Worm (Caenorhabditis elegans) whole organism, young adult: ENCODE results near the gene F14F7.5.

Experiments
- C06A6.2 ChIP-seq: fragments of 200-800 bp; sonication (Bioruptor generic); conservative IDR thresholded peaks from 2 replicates; pipeline ENCODE4 v1.3.6; 2022; ENCODE audit warnings: missing genetic modification characterization, missing compliant biosample characterization
- F37B4.10 ChIP-seq: fragments of 200-800 bp; sonication (Bioruptor generic); IDR thresholded peaks from 2 replicates; pipeline ENCODE4 v1.3.6; 2022; ENCODE audit warnings: missing genetic modification characterization, missing compliant biosample characterization
- F55B11.4 ChIP-seq: sonication (generic microtip); optimal IDR thresholded peaks from 2 replicates; lab custom pipeline; 2016; ENCODE audit warnings: missing compliant biosample characterization, missing genetic modification characterization, borderline replicate concordance; ENCODE audit not compliant: insufficient read depth
- chd-7 ChIP-seq: sonication (generic microtip); optimal IDR thresholded peaks from 2 replicates; lab custom pipeline; 2016; ENCODE audit warnings: mild to moderate bottlenecking, missing genetic modification characterization, moderate library complexity, missing compliant biosample characterization
- lin-35 ChIP-seq, 3 experiments: fragments of 150-350 bp in 2 of 3; sonication (generic microtip) in 1 of 3; optimal IDR thresholded peaks; 2 replicates each; lab custom pipeline; 2014 to 2018; ENCODE audit warnings: missing biosample characterization in 3 of 3, missing genetic modification characterization in 3 of 3, missing genetic modification reagents in 3 of 3
- sdz-38 ChIP-seq: sonication (generic microtip); optimal IDR thresholded peaks from 2 replicates; lab custom pipeline; 2016; ENCODE audit warnings: missing genotype, missing genetic modification characterization, missing compliant biosample characterization
- snpc-4 ChIP-seq, 5 experiments: fragments of 150-350 bp in 1 of 5; sonication (generic microtip) in 4 of 5; optimal IDR thresholded peaks; 2 replicates each; lab custom pipeline; 2014 to 2018; ENCODE audit warnings: missing genetic modification characterization in 5 of 5, missing biosample characterization in 3 of 5, antibody characterized with exemption in 2 of 5, mild to moderate bottlenecking in 2 of 5, missing compliant biosample characterization in 2 of 5, missing genotype in 2 of 5, moderate library complexity in 2 of 5, missing genetic modification reagents in 1 of 5
- ztf-22 ChIP-seq: fragments of 200-800 bp; sonication (Bioruptor generic); optimal IDR thresholded peaks from 2 replicates; lab custom pipeline; 2018; ENCODE audit warnings: mild to moderate bottlenecking, missing genetic modification characterization, moderate library complexity, missing compliant biosample characterization

DNA sequence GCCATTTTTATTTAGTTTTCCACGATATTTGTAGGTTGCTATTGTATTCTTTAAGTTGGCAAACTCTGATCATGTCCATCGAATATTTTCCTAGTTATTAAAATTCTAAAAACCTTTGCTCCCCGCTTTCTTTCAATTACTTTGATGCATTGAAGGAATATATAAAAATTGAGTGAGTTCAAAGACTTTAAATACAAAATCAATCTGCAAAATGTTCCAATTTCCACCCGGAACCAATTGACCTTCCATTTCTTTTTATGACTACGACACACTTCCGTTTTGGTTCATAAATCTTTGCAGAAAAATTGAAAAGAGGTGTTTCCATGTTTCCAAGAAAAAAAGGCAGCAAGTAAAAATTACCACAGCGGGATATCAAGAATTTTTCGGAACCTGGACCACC is 7.9 kb downstream of the F14F7.5 start, which contains the start of gene F54F12.2:
- no peak for TF ChIP-seq C06A6.2 (GFP tag; lab: Robert Waterston, UW)
- no peak for TF ChIP-seq chd-7 (tag; lab: Kevin White, UChicago)
- TF ChIP-seq ztf-22 (GFP tag; lab: Kevin White, UChicago): no peak
- no peak for TF ChIP-seq F37B4.10 (GFP tag; lab: Robert Waterston, UW)
- TF ChIP-seq F55B11.4 (tag; lab: Kevin White, UChicago): no peak
- no peak for TF ChIP-seq snpc-4 (GFP tag; optimal IDR thresholded peaks at IDR 0.05; lab: Kevin White, UChicago)
- no peak for TF ChIP-seq snpc-4 (tag; optimal IDR thresholded peaks at IDR 0.05; lab: Kevin White, UChicago)
- no peak for TF ChIP-seq sdz-38 (tag; lab: Kevin White, UChicago)
- TF ChIP-seq lin-35 (GFP tag; optimal IDR thresholded peaks at IDR 0.05; lab: Kevin White, UChicago): no peak
